Worm (Caenorhabditis elegans) whole organism, L1 larva: ENCODE results near the gene Y48B6A.1.

Source experiments
- ama-1 ChIP-seq: fragments of 150-350 bp; optimal IDR thresholded peaks from 2 replicates; lab custom pipeline; 2014
- efl-3 ChIP-seq: fragments of 200-800 bp; sonication (Bioruptor generic); optimal IDR thresholded peaks from 2 replicates; lab custom pipeline; 2018; ENCODE audit warnings: mild to moderate bottlenecking, missing genetic modification characterization, missing compliant biosample characterization
- egl-13 ChIP-seq: sonication (generic microtip); optimal IDR thresholded peaks from 2 replicates; lab custom pipeline; 2016; ENCODE audit warnings: missing genotype, missing genetic modification reagents, missing genetic modification characterization, missing compliant biosample characterization
- lin-35 ChIP-seq, 2 experiments: fragments of 150-350 bp; optimal IDR thresholded peaks; 2 replicates each; lab custom pipeline; 2014; ENCODE audit warnings: missing biosample characterization in 2 of 2, missing genetic modification characterization in 2 of 2, missing genetic modification reagents in 2 of 2
- lir-3 ChIP-seq: sonication (generic microtip); optimal IDR thresholded peaks from 2 replicates; lab custom pipeline; 2016; ENCODE audit warnings: mild to moderate bottlenecking, missing genetic modification characterization, moderate library complexity, missing compliant biosample characterization; ENCODE audit not compliant: poor library complexity
- nhr-19 ChIP-seq: fragments of 200-800 bp; sonication (Bioruptor generic); conservative IDR thresholded peaks from 2 replicates; pipeline ENCODE4 v1.3.6; 2022; ENCODE audit warnings: missing genetic modification characterization, missing compliant biosample characterization
- nhr-28 ChIP-seq: fragments of 150-350 bp; optimal IDR thresholded peaks from 2 replicates; lab custom pipeline; 2014; ENCODE audit warnings: missing biosample characterization, missing genetic modification characterization

- TF ChIP-seq nhr-28 (tag; lab: Kevin White, UChicago) (no peak), egl-13 (tag; lab: Kevin White, UChicago) (no peak), ama-1 (lab: Kevin White, UChicago) (no peak), lir-3 (no peak), nhr-19 (GFP tag; lab: Robert Waterston, UW) (no peak), lin-35 (GFP tag; optimal IDR thresholded peaks at IDR 0.05; lab: Kevin White, UChicago) (no peak), efl-3 (GFP tag; lab: Kevin White, UChicago) (no peak)
These were observed 17.4 kb upstream of the Y48B6A.1 start, which contains the start of gene eat-2 for ce11 chrII:14171558-14171957.
